Worm (Caenorhabditis elegans) whole organism, young adult: ENCODE results near the gene T12A2.21.

Source experiments
- B0336.3 ChIP-seq: fragments of 200-800 bp; sonication (Bioruptor generic); IDR thresholded peaks from 2 replicates; pipeline ENCODE4 v1.3.6; 2022; ENCODE audit warnings: missing genetic modification characterization, missing compliant biosample characterization
- C06A6.2 ChIP-seq: fragments of 200-800 bp; sonication (Bioruptor generic); conservative IDR thresholded peaks from 2 replicates; pipeline ENCODE4 v1.3.6; 2022; ENCODE audit warnings: missing genetic modification characterization, missing compliant biosample characterization
- F33H1.4 ChIP-seq: fragments of 200-800 bp; sonication (Bioruptor generic); IDR thresholded peaks from 2 replicates; pipeline ENCODE4 v1.3.6; 2022; ENCODE audit warnings: missing genetic modification reagents, missing genetic modification characterization, missing compliant biosample characterization
- F39B2.1 ChIP-seq: fragments of 200-800 bp; sonication (Bioruptor generic); IDR thresholded peaks from 2 replicates; pipeline ENCODE4 v1.3.6; 2022; ENCODE audit warnings: missing genetic modification reagents, missing genetic modification characterization, missing compliant biosample characterization
- F55B11.4 ChIP-seq: sonication (generic microtip); optimal IDR thresholded peaks from 2 replicates; lab custom pipeline; 2016; ENCODE audit warnings: missing compliant biosample characterization, missing genetic modification characterization, borderline replicate concordance; ENCODE audit not compliant: insufficient read depth
- K11D2.4 ChIP-seq: fragments of 200-800 bp; sonication (Bioruptor generic); IDR thresholded peaks from 2 replicates; pipeline ENCODE4 v1.3.6; 2022; ENCODE audit warnings: missing genetic modification reagents, missing genetic modification characterization, missing compliant biosample characterization
- K12H6.12 ChIP-seq: fragments of 200-800 bp; sonication (Bioruptor generic); optimal IDR thresholded peaks from 2 replicates; lab custom pipeline; 2018; ENCODE audit warnings: mild to moderate bottlenecking, missing genetic modification characterization, missing compliant biosample characterization
- T07F8.4 ChIP-seq: sonication (generic microtip); optimal IDR thresholded peaks from 2 replicates; lab custom pipeline; 2016; ENCODE audit warnings: mild to moderate bottlenecking, missing genetic modification characterization, moderate library complexity, missing compliant biosample characterization
- Y56A3A.18 ChIP-seq: fragments of 200-800 bp; sonication (Bioruptor generic); IDR thresholded peaks from 2 replicates; pipeline ENCODE4 v1.3.6; 2022; ENCODE audit warnings: missing genetic modification reagents, missing genetic modification characterization, missing compliant biosample characterization
- Y79H2A.3 ChIP-seq: fragments of 200-800 bp; sonication (Bioruptor generic); conservative IDR thresholded peaks from 2 replicates; pipeline ENCODE4 v1.3.6; 2022; ENCODE audit warnings: missing genetic modification reagents, missing genetic modification characterization, missing compliant biosample characterization
- attf-3 ChIP-seq: fragments of 200-800 bp; sonication (Bioruptor generic); conservative IDR thresholded peaks from 2 replicates; pipeline ENCODE4 v1.3.6; 2022; ENCODE audit warnings: missing genetic modification reagents, missing genetic modification characterization, missing compliant biosample characterization
- attf-5 ChIP-seq: fragments of 200-800 bp; sonication (Bioruptor generic); optimal IDR thresholded peaks from 2 replicates; lab custom pipeline; 2018; ENCODE audit warnings: mild to moderate bottlenecking, missing genetic modification characterization, missing compliant biosample characterization
- ceh-100 ChIP-seq: fragments of 200-800 bp; sonication (Bioruptor generic); IDR thresholded peaks from 2 replicates; pipeline ENCODE4 v1.3.6; 2022; ENCODE audit warnings: missing genetic modification reagents, missing genetic modification characterization, missing compliant biosample characterization
- ceh-40 ChIP-seq: fragments of 200-800 bp; sonication (Bioruptor generic); IDR thresholded peaks from 2 replicates; pipeline ENCODE4 v1.3.6; 2022; ENCODE audit warnings: missing genetic modification characterization, missing compliant biosample characterization
- ceh-79 ChIP-seq: sonication (generic microtip); optimal IDR thresholded peaks from 2 replicates; lab custom pipeline; 2017; ENCODE audit warnings: mild to moderate bottlenecking, missing genetic modification characterization, missing compliant biosample characterization
- die-1 ChIP-seq: sonication (generic microtip); optimal IDR thresholded peaks from 2 replicates; lab custom pipeline; 2016; ENCODE audit warnings: missing genotype, mild to moderate bottlenecking, missing genetic modification characterization, missing compliant biosample characterization
- dpl-1 ChIP-seq: fragments of 150-350 bp; optimal IDR thresholded peaks from 2 replicates; lab custom pipeline; 2014; ENCODE audit warnings: missing biosample characterization, missing genetic modification reagents, missing genetic modification characterization
- hlh-12 ChIP-seq: sonication (generic microtip); optimal IDR thresholded peaks from 2 replicates; lab custom pipeline; 2016; ENCODE audit warnings: missing genetic modification characterization, missing compliant biosample characterization
- hmg-1.2 ChIP-seq: fragments of 200-800 bp; sonication (Bioruptor generic); IDR thresholded peaks from 2 replicates; pipeline ENCODE4 v1.3.6; 2022; ENCODE audit warnings: missing genetic modification reagents, missing genetic modification characterization, missing compliant biosample characterization
- hmg-20 ChIP-seq: fragments of 200-800 bp; sonication (Bioruptor generic); IDR thresholded peaks from 2 replicates; pipeline ENCODE4 v1.3.6; 2022; ENCODE audit warnings: missing genetic modification reagents, missing genetic modification characterization, missing compliant biosample characterization
- hsf-1 ChIP-seq: fragments of 200-800 bp; sonication (Bioruptor generic); IDR thresholded peaks from 2 replicates; pipeline ENCODE4 v1.3.6; 2022; ENCODE audit warnings: missing genetic modification reagents, missing genetic modification characterization, missing compliant biosample characterization
- let-526 ChIP-seq: fragments of 200-800 bp; sonication (Bioruptor generic); IDR thresholded peaks from 2 replicates; pipeline ENCODE4 v1.3.6; 2022; ENCODE audit warnings: missing genetic modification reagents, missing genetic modification characterization, missing compliant biosample characterization
- let-607 ChIP-seq, 2 experiments: fragments of 200-800 bp in 1 of 2; sonication (Bioruptor generic) in 1 of 2; sonication (generic microtip) in 1 of 2; optimal IDR thresholded peaks; 2 replicates each; lab custom pipeline; 2016 to 2018; ENCODE audit warnings: mild to moderate bottlenecking in 2 of 2, missing compliant biosample characterization in 2 of 2, missing genetic modification characterization in 2 of 2, moderate library complexity in 2 of 2, missing genotype in 1 of 2
- lsl-1 ChIP-seq: fragments of 200-800 bp; sonication (Bioruptor generic); optimal IDR thresholded peaks from 2 replicates; lab custom pipeline; 2018; ENCODE audit warnings: mild to moderate bottlenecking, missing genetic modification characterization, moderate library complexity, missing compliant biosample characterization
- madf-8 ChIP-seq: fragments of 200-800 bp; sonication (Bioruptor generic); conservative IDR thresholded peaks from 2 replicates; pipeline ENCODE4 v1.3.6; 2022; ENCODE audit warnings: missing genetic modification reagents, missing genetic modification characterization, missing compliant biosample characterization
- mxl-1 ChIP-seq: sonication (generic microtip); optimal IDR thresholded peaks from 2 replicates; lab custom pipeline; 2016; ENCODE audit warnings: missing genetic modification characterization, missing compliant biosample characterization
- nhr-27 ChIP-seq: fragments of 200-800 bp; sonication (Bioruptor generic); optimal IDR thresholded peaks from 2 replicates; lab custom pipeline; 2018; ENCODE audit warnings: mild to moderate bottlenecking, missing genetic modification characterization, moderate library complexity, missing compliant biosample characterization
- rcor-1 ChIP-seq: fragments of 200-800 bp; sonication (Bioruptor generic); IDR thresholded peaks from 2 replicates; pipeline ENCODE4 v1.3.6; 2022; ENCODE audit warnings: missing genetic modification reagents, missing genetic modification characterization, missing compliant biosample characterization
- rec-8 ChIP-seq, 2 experiments: sonication (generic microtip); optimal IDR thresholded peaks; 2 replicates each; lab custom pipeline; 2016; ENCODE audit warnings: mild to moderate bottlenecking in 2 of 2, missing genetic modification characterization in 2 of 2, missing genetic modification reagents in 2 of 2, missing genotype in 2 of 2, missing biosample characterization in 1 of 2, missing compliant biosample characterization in 1 of 2, moderate library complexity in 1 of 2
- sdz-38 ChIP-seq: sonication (generic microtip); optimal IDR thresholded peaks from 2 replicates; lab custom pipeline; 2016; ENCODE audit warnings: missing genotype, missing genetic modification characterization, missing compliant biosample characterization
- snpc-1.1 ChIP-seq: sonication (generic microtip); optimal IDR thresholded peaks from 2 replicates; lab custom pipeline; 2017; ENCODE audit warnings: missing genetic modification characterization, mild to moderate bottlenecking, missing compliant biosample characterization, antibody characterized with exemption, moderate library complexity, missing genotype, missing genetic modification reagents; ENCODE audit not compliant: insufficient read depth
- snpc-1.3 ChIP-seq: sonication (generic microtip); optimal IDR thresholded peaks from 2 replicates; lab custom pipeline; 2017; ENCODE audit warnings: missing genetic modification characterization, mild to moderate bottlenecking, missing compliant biosample characterization, antibody characterized with exemption, moderate library complexity, missing genotype, missing genetic modification reagents; ENCODE audit not compliant: insufficient read depth
- snpc-3.4 ChIP-seq: sonication (generic microtip); optimal IDR thresholded peaks from 2 replicates; lab custom pipeline; 2017; ENCODE audit warnings: missing genetic modification characterization, mild to moderate bottlenecking, missing compliant biosample characterization, antibody characterized with exemption, moderate library complexity, missing genotype, missing genetic modification reagents
- snpc-4 ChIP-seq, 5 experiments: fragments of 150-350 bp in 1 of 5; sonication (generic microtip) in 4 of 5; optimal IDR thresholded peaks; 2 replicates each; lab custom pipeline; 2014 to 2018; ENCODE audit warnings: missing genetic modification characterization in 5 of 5, missing biosample characterization in 3 of 5, antibody characterized with exemption in 2 of 5, mild to moderate bottlenecking in 2 of 5, missing compliant biosample characterization in 2 of 5, missing genotype in 2 of 5, moderate library complexity in 2 of 5, missing genetic modification reagents in 1 of 5
- zfh-2 ChIP-seq: fragments of 200-800 bp; sonication (Bioruptor generic); conservative IDR thresholded peaks from 2 replicates; pipeline ENCODE4 v1.3.6; 2022; ENCODE audit warnings: missing genetic modification reagents, missing genetic modification characterization, missing compliant biosample characterization
- ztf-25 ChIP-seq: fragments of 200-800 bp; sonication (Bioruptor generic); IDR thresholded peaks from 2 replicates; pipeline ENCODE4 v1.3.6; 2022; ENCODE audit warnings: missing genetic modification reagents, missing genetic modification characterization, missing compliant biosample characterization
- ztf-28 ChIP-seq: fragments of 200-800 bp; sonication (Bioruptor generic); IDR thresholded peaks from 2 replicates; pipeline ENCODE4 v1.3.6; 2022; ENCODE audit warnings: missing genetic modification reagents, missing genetic modification characterization, missing compliant biosample characterization

The T12A2.21 gene

ce11 chrIII:6251511-6251910 lies 15.0 kb upstream of the T12A2.21 start, which contains the start of gene amdh-1:
Gene amdh-1 (plus strand): TSS chrIII:6251811.
- no peak for TF ChIP-seq F39B2.1 (GFP tag; lab: Robert Waterston, UW)
- no peak for TF ChIP-seq hlh-12 (tag; lab: Kevin White, UChicago)
- no peak for TF ChIP-seq hsf-1 (GFP tag; lab: Robert Waterston, UW)
- TF ChIP-seq dpl-1 (GFP tag; lab: Kevin White, UChicago) = no peak
- no peak for TF ChIP-seq die-1 (tag; lab: Kevin White, UChicago)
- TF ChIP-seq ztf-25 (GFP tag; lab: Robert Waterston, UW) = no peak
- TF ChIP-seq hmg-20 (GFP tag; lab: Robert Waterston, UW) = no peak
- TF ChIP-seq T07F8.4 (tag; lab: Kevin White, UChicago) = no peak
- no peak for TF ChIP-seq ztf-28 (GFP tag; lab: Robert Waterston, UW)

- no peak for TF ChIP-seq K12H6.12 (tag; lab: Kevin White, UChicago)
- TF ChIP-seq Y79H2A.3 (GFP tag; lab: Robert Waterston, UW) = no peak
- TF ChIP-seq F33H1.4 = peak; percentile 69
- TF ChIP-seq rec-8 (tag; optimal IDR thresholded peaks at IDR 0.05; lab: Kevin White, UChicago) = no peak
- TF ChIP-seq F55B11.4 (tag; lab: Kevin White, UChicago) = no peak
- TF ChIP-seq lsl-1 (GFP tag; lab: Kevin White, UChicago) = peak; percentile 8
- no peak for TF ChIP-seq let-526 (GFP tag; lab: Robert Waterston, UW)
- TF ChIP-seq rcor-1 = no peak
- TF ChIP-seq B0336.3 (GFP tag; lab: Robert Waterston, UW) = no peak
- no peak for TF ChIP-seq sdz-38 (tag; lab: Kevin White, UChicago)
- peak in 1 of 2 experiments; percentile 27 for TF ChIP-seq let-607 (tag; optimal IDR thresholded peaks at IDR 0.05; lab: Kevin White, UChicago)
- no peak for TF ChIP-seq ceh-100 (GFP tag; lab: Robert Waterston, UW)
- peak; percentile 27; the same call in 1 of the 2 replicates for TF ChIP-seq hmg-1.2 (GFP tag; lab: Robert Waterston, UW)
These were observed 11.6 kb upstream of the T12A2.21 start, which contains the start of the genes gen-1 and stt-3 for ce11 chrIII:6248064-6248687. Gene gen-1 (minus strand): TSS chrIII:6248158. Gene stt-3 (plus strand): TSS chrIII:6248637.

- no peak for TF ChIP-seq rec-8 (tag; optimal IDR thresholded peaks at IDR 0.05; lab: Kevin White, UChicago)
These were observed 9.2 kb upstream of the T12A2.21 start, which contains the start of gene bcas-2 for ce11 chrIII:6245728-6246127. Gene bcas-2 (minus strand): TSS chrIII:6245828.

ce11 chrIII:6240528-6240927 lies 4.0 kb upstream of the T12A2.21 start, which contains the start of gene T12A2.3:
Gene T12A2.3 (plus strand): TSS chrIII:6240828.
- TF ChIP-seq C06A6.2 (GFP tag; lab: Robert Waterston, UW) = no peak
- no peak for TF ChIP-seq ceh-40
- no peak for TF ChIP-seq madf-8 (GFP tag; lab: Robert Waterston, UW)
- no peak for TF ChIP-seq snpc-1.3 (tag; lab: Kevin White, UChicago)
- no peak for TF ChIP-seq snpc-4 (GFP tag; optimal IDR thresholded peaks at IDR 0.05; lab: Kevin White, UChicago)
- TF ChIP-seq snpc-4 (tag; optimal IDR thresholded peaks at IDR 0.05; lab: Kevin White, UChicago) = no peak
- TF ChIP-seq zfh-2 (GFP tag; lab: Robert Waterston, UW) = no peak
- no peak for TF ChIP-seq die-1 (tag; lab: Kevin White, UChicago)
- TF ChIP-seq attf-5 (GFP tag; lab: Kevin White, UChicago) = no peak
- no peak for TF ChIP-seq mxl-1
- no peak for TF ChIP-seq snpc-1.1 (tag; lab: Kevin White, UChicago)
- TF ChIP-seq snpc-3.4 = no peak
- TF ChIP-seq Y56A3A.18 = no peak
- TF ChIP-seq attf-3 = no peak
- TF ChIP-seq ceh-79 (tag; lab: Kevin White, UChicago) = no peak
- TF ChIP-seq nhr-27 = no peak
- TF ChIP-seq K11D2.4 (GFP tag; lab: Robert Waterston, UW) = no peak
- TF ChIP-seq, all 124 proteins: peak for 0
